Worm (Caenorhabditis elegans) whole organism, L3 larva: ENCODE measurements around the gene gst-29.

Experiments used
- ceh-16 ChIP-seq: sonication (generic microtip); optimal IDR thresholded peaks from 2 replicates; lab custom pipeline; 2017; ENCODE audit warnings: missing biosample characterization, missing genetic modification characterization
- ceh-28 ChIP-seq: fragments of 150-350 bp; optimal IDR thresholded peaks from 2 replicates; lab custom pipeline; 2014; ENCODE audit warnings: missing biosample characterization, missing genetic modification reagents, missing genetic modification characterization
- elt-1 ChIP-seq: fragments of 150-350 bp; optimal IDR thresholded peaks from 2 replicates; lab custom pipeline; 2014; ENCODE audit warnings: missing biosample characterization, missing genetic modification characterization
- fos-1 ChIP-seq: fragments of 150-350 bp; optimal IDR thresholded peaks from 2 replicates; lab custom pipeline; 2014; ENCODE audit warnings: missing biosample characterization, missing genetic modification characterization
- jun-1 ChIP-seq: fragments of 150-350 bp; optimal IDR thresholded peaks from 2 replicates; lab custom pipeline; 2014; ENCODE audit warnings: missing biosample characterization, missing genetic modification reagents, missing genetic modification characterization
- lin-15B ChIP-seq: fragments of 150-350 bp; optimal IDR thresholded peaks from 2 replicates; lab custom pipeline; 2014; ENCODE audit warnings: missing biosample characterization, missing genetic modification characterization
- lin-39 ChIP-seq: fragments of 150-350 bp; optimal IDR thresholded peaks from 2 replicates; lab custom pipeline; 2018; ENCODE audit warnings: missing biosample characterization, missing genetic modification reagents, missing genetic modification characterization
- mdl-1 ChIP-seq: fragments of 150-350 bp; optimal IDR thresholded peaks from 2 replicates; lab custom pipeline; 2014; ENCODE audit warnings: missing biosample characterization, missing genetic modification characterization
- nfya-1 ChIP-seq: sonication (generic microtip); optimal IDR thresholded peaks from 2 replicates; lab custom pipeline; 2017; ENCODE audit warnings: missing genetic modification characterization, mild to moderate bottlenecking, missing compliant biosample characterization, antibody characterized with exemption, moderate library complexity; ENCODE audit not compliant: insufficient read depth
- nhr-11 ChIP-seq: fragments of 150-350 bp; optimal IDR thresholded peaks from 2 replicates; lab custom pipeline; 2014; ENCODE audit warnings: missing biosample characterization, missing genetic modification characterization
- nhr-12 ChIP-seq: fragments of 150-350 bp; optimal IDR thresholded peaks from 2 replicates; lab custom pipeline; 2014; ENCODE audit warnings: missing biosample characterization, missing genetic modification characterization
- snpc-4 ChIP-seq: fragments of 150-350 bp; optimal IDR thresholded peaks from 2 replicates; lab custom pipeline; 2014; ENCODE audit warnings: missing biosample characterization, missing genetic modification characterization
- unc-62 ChIP-seq: fragments of 150-350 bp; sonication (generic microtip); optimal IDR thresholded peaks from 4 replicates; lab custom pipeline; 2014; ENCODE audit warnings: missing biosample characterization, missing genetic modification reagents, missing genetic modification characterization
- ztf-4 ChIP-seq: fragments of 150-350 bp; optimal IDR thresholded peaks from 2 replicates; lab custom pipeline; 2014; ENCODE audit warnings: missing biosample characterization, missing genetic modification characterization

- no peak for TF ChIP-seq nfya-1 (tag; lab: Kevin White, UChicago)
- TF ChIP-seq nhr-12 (tag; lab: Kevin White, UChicago), result no peak
- TF ChIP-seq unc-62 (GFP tag; lab: Kevin White, UChicago), result no peak
- TF ChIP-seq ztf-4, result no peak
- no peak for TF ChIP-seq lin-15B (tag; lab: Kevin White, UChicago)
- TF ChIP-seq ceh-16, result no peak
- TF ChIP-seq nhr-11 (tag; lab: Kevin White, UChicago), result no peak
- TF ChIP-seq elt-1, result no peak
- no peak for TF ChIP-seq mdl-1
- TF ChIP-seq fos-1 (tag; lab: Kevin White, UChicago), result no peak
- TF ChIP-seq snpc-4 (tag; lab: Kevin White, UChicago), result no peak
- TF ChIP-seq lin-39 (tag; lab: Kevin White, UChicago), result no peak
- no peak for TF ChIP-seq ceh-28 (tag; lab: Kevin White, UChicago)
- TF ChIP-seq jun-1 (tag; lab: Kevin White, UChicago), result no peak
Observed at ce11 chrII:15169811-15170282, at the start of gene gst-29.
